Fruit fly (Drosophila melanogaster) whole organism, wandering third instar larva: ENCODE results near the gene Sec63.

ENCODE experiments used
- Abd-B ChIP-seq: fragments of >200 bp; optimal IDR thresholded peaks from 2 replicates; lab custom pipeline; 2017; ENCODE audit warnings: missing biosample characterization, missing genetic modification characterization
- CG32264 ChIP-seq: fragments of 200-800 bp; sonication (Bioruptor generic); optimal IDR thresholded peaks from 2 replicates; lab custom pipeline; 2016; ENCODE audit warnings: missing biosample characterization, missing genetic modification characterization
- CG9705 ChIP-seq: fragments of 200-800 bp; sonication (Bioruptor generic); optimal IDR thresholded peaks from 2 replicates; lab custom pipeline; 2018; ENCODE audit warnings: missing biosample characterization, mild to moderate bottlenecking, missing genetic modification characterization
- CrebA ChIP-seq: fragments of 200-800 bp; sonication (Bioruptor generic); optimal IDR thresholded peaks from 2 replicates; lab custom pipeline; 2016; ENCODE audit warnings: missing biosample characterization, mild to moderate bottlenecking, missing genetic modification characterization, borderline replicate concordance
- Dfd ChIP-seq: fragments of >200 bp; optimal IDR thresholded peaks from 2 replicates; lab custom pipeline; 2017; ENCODE audit warnings: missing biosample characterization, missing genetic modification characterization
- Dif ChIP-seq: fragments of 200-275, 200-300 bp; sonication (Bioruptor generic); optimal IDR thresholded peaks from 2 replicates; lab custom pipeline; 2018; ENCODE audit warnings: missing biosample characterization, missing genetic modification characterization; ENCODE audit not compliant: partially characterized antibody
- GATAd ChIP-seq: sonication (Bioruptor generic); optimal IDR thresholded peaks from 2 replicates; lab custom pipeline; 2016; ENCODE audit warnings: missing biosample characterization, missing genetic modification characterization
- HLH106 ChIP-seq: fragments of 200-800 bp; optimal IDR thresholded peaks from 3 replicates; lab custom pipeline; 2019; ENCODE audit warnings: missing biosample characterization, mild to moderate bottlenecking, missing genetic modification characterization, moderate library complexity
- Hnf4 ChIP-seq: fragments of 200-800 bp; sonication (Bioruptor generic); optimal IDR thresholded peaks from 2 replicates; lab custom pipeline; 2016; ENCODE audit warnings: missing biosample characterization, mild to moderate bottlenecking, missing genetic modification characterization
- Hr78 ChIP-seq: fragments of >200 bp; optimal IDR thresholded peaks from 2 replicates; lab custom pipeline; 2017; ENCODE audit warnings: missing biosample characterization, missing genetic modification characterization
- Hr83 ChIP-seq: fragments of 200-300 bp; sonication (Bioruptor generic); optimal IDR thresholded peaks from 2 replicates; lab custom pipeline; 2016; ENCODE audit warnings: missing biosample characterization, mild to moderate bottlenecking, missing genetic modification characterization, moderate library complexity; ENCODE audit not compliant: poor library complexity, severe bottlenecking
- Jra ChIP-seq: sonication (Bioruptor generic); optimal IDR thresholded peaks from 2 replicates; lab custom pipeline; 2016; ENCODE audit warnings: missing biosample characterization, missing genetic modification characterization
- Mio ChIP-seq: sonication (Bioruptor generic); optimal IDR thresholded peaks from 2 replicates; lab custom pipeline; 2016; ENCODE audit warnings: missing biosample characterization, missing genetic modification characterization
- Myc ChIP-seq: fragments of >200 bp; optimal IDR thresholded peaks from 2 replicates; lab custom pipeline; 2017
- N ChIP-seq: fragments of >200 bp; optimal IDR thresholded peaks from 2 replicates; lab custom pipeline; 2018; ENCODE audit warnings: missing biosample characterization, missing external identifiers, missing genetic modification characterization
- OdsH ChIP-seq: fragments of 200-800 bp; sonication (Bioruptor generic); optimal IDR thresholded peaks from 2 replicates; lab custom pipeline; 2016; ENCODE audit warnings: missing biosample characterization, mild to moderate bottlenecking, missing genetic modification characterization
- Rel ChIP-seq, 2 experiments: fragments of 200-800 bp; sonication (Bioruptor generic) in 1 of 2; optimal IDR thresholded peaks; 2 replicates in 1 of 2; 3 replicates in 1 of 2; lab custom pipeline; 2016 to 2019; ENCODE audit warnings: mild to moderate bottlenecking in 2 of 2, missing biosample characterization in 2 of 2, missing genetic modification characterization in 2 of 2, moderate library complexity in 1 of 2
- Sp1 ChIP-seq: fragments of 200-800 bp; sonication (Bioruptor generic); optimal IDR thresholded peaks from 3 replicates; lab custom pipeline; 2019; ENCODE audit warnings: missing biosample characterization, mild to moderate bottlenecking, missing genetic modification characterization, moderate library complexity
- Vsx2 ChIP-seq: fragments of 200-300, 225-300 bp; sonication (Bioruptor generic); optimal IDR thresholded peaks from 2 replicates; lab custom pipeline; 2018; ENCODE audit warnings: missing biosample characterization, missing genetic modification characterization; ENCODE audit not compliant: partially characterized antibody
- br ChIP-seq: fragments of 200-800 bp; sonication (Bioruptor generic); optimal IDR thresholded peaks from 2 replicates; lab custom pipeline; 2016; ENCODE audit warnings: missing biosample characterization, missing genetic modification characterization
- brk ChIP-seq: fragments of 200-800 bp; sonication (Bioruptor generic); optimal IDR thresholded peaks from 2 replicates; lab custom pipeline; 2016; ENCODE audit warnings: missing biosample characterization, mild to moderate bottlenecking, missing genetic modification characterization
- dl ChIP-seq, 2 experiments: fragments of 175-275, 200-275 bp in 1 of 2; fragments of 200-275 bp in 1 of 2; sonication (Bioruptor generic); optimal IDR thresholded peaks; lab custom pipeline; 2018; ENCODE audit warnings: mild to moderate bottlenecking in 2 of 2, missing biosample characterization in 2 of 2, missing genetic modification characterization in 2 of 2, moderate library complexity in 2 of 2; ENCODE audit not compliant: partially characterized antibody in 2 of 2, insufficient read depth in 1 of 2
- dmrt93B ChIP-seq: fragments of 200-800 bp; sonication (Bioruptor generic); optimal IDR thresholded peaks from 2 replicates; lab custom pipeline; 2018; ENCODE audit warnings: missing biosample characterization, mild to moderate bottlenecking, missing genetic modification characterization
- dsf ChIP-seq: sonication (Bioruptor generic); optimal IDR thresholded peaks from 2 replicates; lab custom pipeline; 2016; ENCODE audit warnings: missing biosample characterization, missing genetic modification characterization, borderline replicate concordance
- ey ChIP-seq: fragments of 200-800 bp; sonication (Bioruptor generic); optimal IDR thresholded peaks from 2 replicates; lab custom pipeline; 2016; ENCODE audit warnings: missing biosample characterization, missing genetic modification characterization
- foxo ChIP-seq, 2 experiments: fragments of 200-800 bp; sonication (Bioruptor generic); optimal IDR thresholded peaks; 2 replicates in 1 of 2; 3 replicates in 1 of 2; lab custom pipeline; 2016 to 2017; ENCODE audit warnings: missing biosample characterization in 2 of 2, missing genetic modification characterization in 2 of 2
- fru ChIP-seq: fragments of 200-800 bp; sonication (Bioruptor generic); optimal IDR thresholded peaks from 3 replicates; lab custom pipeline; 2016; ENCODE audit warnings: missing biosample characterization, mild to moderate bottlenecking, missing genetic modification characterization
- h ChIP-seq: fragments of 200-800 bp; sonication (Bioruptor generic); optimal IDR thresholded peaks from 3 replicates; lab custom pipeline; 2016; ENCODE audit warnings: missing biosample characterization, mild to moderate bottlenecking, missing genetic modification characterization
- jim ChIP-seq: fragments of 175-275, 200-325 bp; sonication (Bioruptor generic); optimal IDR thresholded peaks from 2 replicates; lab custom pipeline; 2016; ENCODE audit warnings: missing biosample characterization, mild to moderate bottlenecking, missing genetic modification characterization
- lola ChIP-seq: fragments of >200 bp; optimal IDR thresholded peaks from 2 replicates; lab custom pipeline; 2017; ENCODE audit warnings: missing biosample characterization, missing genetic modification characterization
- pan ChIP-seq: fragments of >200 bp; optimal IDR thresholded peaks from 2 replicates; lab custom pipeline; 2017
- psq ChIP-seq: fragments of 200-800 bp; sonication (Bioruptor generic); optimal IDR thresholded peaks from 3 replicates; lab custom pipeline; 2017; ENCODE audit warnings: missing biosample characterization, mild to moderate bottlenecking, missing genetic modification characterization, moderate library complexity
- rgr ChIP-seq: fragments of 200-800 bp; sonication (Bioruptor generic); optimal IDR thresholded peaks from 3 replicates; lab custom pipeline; 2016; ENCODE audit warnings: missing biosample characterization, mild to moderate bottlenecking, missing genetic modification characterization
- sage ChIP-seq: fragments of 200-800 bp; sonication (Bioruptor generic); optimal IDR thresholded peaks from 2 replicates; lab custom pipeline; 2016; ENCODE audit warnings: missing biosample characterization, mild to moderate bottlenecking, missing genetic modification characterization
- sv ChIP-seq: fragments of 200-800 bp; sonication (Bioruptor generic); optimal IDR thresholded peaks from 3 replicates; lab custom pipeline; 2016; ENCODE audit warnings: missing biosample characterization, missing genetic modification characterization
- tai ChIP-seq: sonication (Bioruptor generic); optimal IDR thresholded peaks from 2 replicates; lab custom pipeline; 2016; ENCODE audit warnings: missing biosample characterization, missing genetic modification characterization
- usp ChIP-seq: fragments of >200 bp; optimal IDR thresholded peaks from 2 replicates; lab custom pipeline; 2017; ENCODE audit warnings: missing biosample characterization, missing genetic modification characterization
- woc ChIP-seq: sonication (Bioruptor generic); optimal IDR thresholded peaks from 2 replicates; lab custom pipeline; 2016; ENCODE audit warnings: missing biosample characterization, mild to moderate bottlenecking, missing genetic modification characterization

Gene Sec63

DNA sequence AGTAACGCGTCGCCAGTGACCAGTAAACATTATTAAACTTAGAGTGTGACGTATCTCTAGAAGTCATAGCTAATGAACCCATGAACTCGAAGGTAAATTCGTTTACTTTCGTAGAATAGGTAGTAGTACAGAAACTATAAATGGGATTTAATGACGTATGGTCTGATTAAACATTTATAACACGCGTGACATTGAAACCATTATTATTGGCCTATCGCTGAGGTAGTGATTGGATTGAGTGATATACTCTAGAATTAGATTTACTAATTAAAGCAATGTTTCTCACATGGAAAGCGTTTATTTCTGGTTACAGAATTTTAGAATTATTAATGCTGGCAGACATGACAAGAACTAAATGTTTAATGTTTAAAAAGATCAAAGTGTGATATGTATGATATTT is 16.5 kb downstream of the Sec63 start:
- no peak for TF ChIP-seq br (GFP tag; lab: Kevin White, UChicago)

DNA sequence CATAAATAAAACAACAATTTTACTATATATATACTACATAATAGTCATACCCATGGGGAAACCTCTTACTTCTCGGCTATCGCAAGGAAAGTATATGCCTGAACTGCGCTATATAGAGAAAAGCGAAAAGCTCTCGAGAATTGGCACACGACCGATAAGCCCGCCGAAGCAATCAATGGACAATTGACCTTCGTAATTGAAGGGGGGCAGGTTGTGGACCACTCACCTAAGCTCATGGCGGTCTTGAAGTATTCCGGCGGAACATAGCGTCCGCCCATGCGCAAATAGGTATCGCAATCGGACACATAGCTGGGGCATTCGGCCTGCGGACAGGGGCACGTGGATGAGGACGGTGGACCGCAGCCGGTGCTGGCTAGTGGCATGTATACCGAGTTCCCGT is 20.0 kb downstream of the Sec63 start:
- TF ChIP-seq dsf (no peak), Hnf4 (no peak), h (GFP tag; lab: Kevin White, UChicago) (peak; percentile 9), N (GFP tag; lab: Kevin White, UChicago) (no peak), GATAd (GFP tag; lab: Kevin White, UChicago) (no peak), CG9705 (GFP tag; lab: Kevin White, UChicago) (no peak)

DNA sequence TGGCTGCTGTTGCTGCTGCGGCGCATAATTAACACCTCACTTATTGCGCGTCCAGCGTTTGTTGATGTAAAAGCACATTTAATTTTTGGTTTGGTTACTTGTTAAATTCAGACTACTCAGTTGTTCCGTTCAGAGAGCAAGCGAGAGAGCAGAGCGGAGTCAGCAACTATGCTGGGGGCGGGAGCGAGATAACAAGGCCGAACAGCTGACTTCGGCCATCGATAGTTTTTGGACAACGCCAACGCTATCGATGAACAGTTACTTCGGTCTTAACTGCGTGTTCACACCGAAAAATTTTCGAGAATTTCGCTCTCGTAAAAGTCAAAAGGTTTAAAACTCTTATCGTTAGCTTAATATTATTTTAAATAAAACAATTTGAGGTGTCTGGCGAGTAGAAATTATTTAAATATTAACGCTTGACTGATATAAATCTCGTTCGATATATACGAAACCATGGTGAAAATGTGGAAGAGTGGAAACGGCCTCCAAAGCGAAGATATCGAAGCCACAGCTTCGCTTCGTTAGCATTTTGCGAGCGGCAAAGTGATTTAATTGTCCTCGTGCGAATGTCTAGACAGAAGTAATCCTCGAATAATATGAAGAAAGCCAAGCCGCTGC is 21.1 kb downstream of the Sec63 start, which contains the start of the genes SMSr and smid:
TSS of gene SMSr (minus strand) at position 116 of the 618 bp plus-strand sequence.
TSS of gene smid (plus strand) at position 256 of the 618 bp plus-strand sequence.
- no peak for TF ChIP-seq Hr78 (GFP tag; lab: Kevin White, UChicago)
- TF ChIP-seq Abd-B (GFP tag; lab: Kevin White, UChicago), result no peak
- no peak for TF ChIP-seq Mio (GFP tag; lab: Kevin White, UChicago)
- peak; percentile 84 to 90 for TF ChIP-seq dl (GFP tag; optimal IDR thresholded peaks at IDR 0.05; lab: Kevin White, UChicago; ENCODE audit: insufficient read depth in 1 of 2, partially characterized antibody in 2 of 2)
- peak; percentile 72 for TF ChIP-seq Jra (GFP tag; lab: Kevin White, UChicago)
- TF ChIP-seq Dfd (GFP tag; lab: Kevin White, UChicago), result no peak
- peak; percentile 56 for TF ChIP-seq OdsH (GFP tag; lab: Kevin White, UChicago)
- TF ChIP-seq tai (GFP tag; lab: Kevin White, UChicago), result no peak
- TF ChIP-seq GATAd (GFP tag; lab: Kevin White, UChicago), result no peak
- TF ChIP-seq pan, result no peak
- TF ChIP-seq fru, result peak; percentile 98
- TF ChIP-seq Rel (GFP tag; optimal IDR thresholded peaks at IDR 0.05; lab: Kevin White, UChicago), result no peak
- no peak for TF ChIP-seq Rel (tag; optimal IDR thresholded peaks at IDR 0.05; lab: Kevin White, UChicago)
- peak; percentile 73 for TF ChIP-seq woc (GFP tag; lab: Kevin White, UChicago)
- TF ChIP-seq dmrt93B, result peak; percentile 28
- peak; percentile 62 for TF ChIP-seq ey
- peak; percentile 18 for TF ChIP-seq Hr83 (GFP tag; lab: Kevin White, UChicago)
- no peak for TF ChIP-seq lola
- no peak for TF ChIP-seq usp (GFP tag; lab: Kevin White, UChicago)
- TF ChIP-seq sv (GFP tag; lab: Kevin White, UChicago), result peak; percentile 42
- no peak for TF ChIP-seq jim (GFP tag; lab: Kevin White, UChicago)
- TF ChIP-seq CG32264 (GFP tag; lab: Kevin White, UChicago), result no peak
- TF ChIP-seq Hnf4, result no peak
- no peak for TF ChIP-seq brk (GFP tag; lab: Kevin White, UChicago)
- no peak for TF ChIP-seq sage
- TF ChIP-seq Dif (GFP tag; lab: Kevin White, UChicago), result peak; percentile 95
- TF ChIP-seq dsf, result peak; percentile 28
- TF ChIP-seq psq (GFP tag; lab: Kevin White, UChicago), result peak; percentile 32
- TF ChIP-seq N (GFP tag; lab: Kevin White, UChicago), result peak; percentile 46
- peak; percentile 66 for TF ChIP-seq h (GFP tag; lab: Kevin White, UChicago)
- TF ChIP-seq foxo (GFP tag; optimal IDR thresholded peaks at IDR 0.05; lab: Kevin White, UChicago), result peak in 1 of 2 experiments; percentile 68
- peak; percentile 61 for TF ChIP-seq HLH106 (tag; lab: Kevin White, UChicago)
- TF ChIP-seq rgr (GFP tag; lab: Kevin White, UChicago), result peak; percentile 74
- peak; percentile 21 for TF ChIP-seq Myc (lab: Kevin White, UChicago)
- peak; percentile 56 for TF ChIP-seq Sp1
- TF ChIP-seq br (GFP tag; lab: Kevin White, UChicago), result peak; percentile 47
- peak; percentile 16 for TF ChIP-seq CG9705 (GFP tag; lab: Kevin White, UChicago)
- no peak for TF ChIP-seq CrebA (GFP tag; lab: Kevin White, UChicago)
- TF ChIP-seq Vsx2 (GFP tag; lab: Kevin White, UChicago), result peak; percentile 69
- TF ChIP-seq, all 38 proteins: peak for 22
